Worm (Caenorhabditis elegans) whole organism, L4 larva: ENCODE measurements around the gene K10B3.5.

ENCODE experiments used
- R02D3.7 ChIP-seq: fragments of 150-350 bp; sonication (generic microtip); optimal IDR thresholded peaks from 3 replicates; lab custom pipeline; 2014; ENCODE audit warnings: missing biosample characterization, missing genetic modification characterization
- Y105C5A.15 ChIP-seq: fragments of 200-800 bp; sonication (Bioruptor generic); IDR thresholded peaks from 2 replicates; pipeline ENCODE4 v1.3.6; 2022; ENCODE audit warnings: missing genetic modification characterization, missing compliant biosample characterization
- Y5F2A.4 ChIP-seq: fragments of 200-800 bp; sonication (Bioruptor generic); optimal IDR thresholded peaks from 2 replicates; lab custom pipeline; 2018; ENCODE audit warnings: mild to moderate bottlenecking, missing genetic modification characterization, missing compliant biosample characterization
- Y75B8A.6 ChIP-seq: fragments of 200-800 bp; sonication (Bioruptor generic); IDR thresholded peaks from 2 replicates; pipeline ENCODE4 v1.3.6; 2022; ENCODE audit warnings: missing genetic modification reagents, missing genetic modification characterization, missing compliant biosample characterization
- ZK546.5 ChIP-seq, 2 experiments: sonication (generic microtip); optimal IDR thresholded peaks; 2 replicates each; lab custom pipeline; 2017; ENCODE audit warnings: missing biosample characterization in 2 of 2, missing genetic modification characterization in 2 of 2
- aha-1 ChIP-seq: fragments of 150-350 bp; peaks from one replicate; lab custom pipeline; 2014; ENCODE audit warnings: missing biosample characterization, missing genetic modification characterization
- ceh-44 ChIP-seq: fragments of 200-800 bp; sonication (Bioruptor generic); IDR thresholded peaks from 2 replicates; pipeline ENCODE4 v1.3.6; 2022; ENCODE audit warnings: missing genetic modification reagents, missing genetic modification characterization, missing compliant biosample characterization
- ceh-62 ChIP-seq: sonication (generic microtip); optimal IDR thresholded peaks from 2 replicates; lab custom pipeline; 2017; ENCODE audit warnings: missing biosample characterization, missing genetic modification characterization
- ceh-82 ChIP-seq: sonication (generic microtip); optimal IDR thresholded peaks from 2 replicates; lab custom pipeline; 2017; ENCODE audit warnings: missing biosample characterization, missing genetic modification characterization
- cey-2 ChIP-seq: sonication (generic microtip); optimal IDR thresholded peaks from 3 replicates; lab custom pipeline; 2017; ENCODE audit warnings: missing genetic modification characterization, mild to moderate bottlenecking, missing compliant biosample characterization, antibody characterized with exemption, borderline replicate concordance; ENCODE audit not compliant: insufficient read depth
- ctbp-1 ChIP-seq: fragments of 200-800 bp; sonication (Bioruptor generic); IDR thresholded peaks from 2 replicates; pipeline ENCODE4 v1.3.6; 2022; ENCODE audit warnings: missing genetic modification reagents, missing genetic modification characterization, missing compliant biosample characterization
- daf-16 ChIP-seq, 3 experiments: sonication (generic microtip); optimal IDR thresholded peaks; 2 replicates each; lab custom pipeline; 2016 to 2017; ENCODE audit warnings: missing genetic modification characterization in 3 of 3, missing genetic modification reagents in 3 of 3, mild to moderate bottlenecking in 2 of 3, missing compliant biosample characterization in 2 of 3, missing biosample characterization in 1 of 3, moderate library complexity in 1 of 3
- dmd-8 ChIP-seq: fragments of 200-800 bp; sonication (Bioruptor generic); IDR thresholded peaks from 2 replicates; pipeline ENCODE4 v1.3.6; 2022; ENCODE audit warnings: missing genetic modification characterization, missing compliant biosample characterization
- dmd-9 ChIP-seq: fragments of 200-800 bp; sonication (Bioruptor generic); IDR thresholded peaks from 2 replicates; pipeline ENCODE4 v1.3.6; 2022; ENCODE audit warnings: missing genetic modification reagents, missing genetic modification characterization, missing compliant biosample characterization
- duxl-1 ChIP-seq: sonication (generic microtip); optimal IDR thresholded peaks from 2 replicates; lab custom pipeline; 2016; ENCODE audit warnings: mild to moderate bottlenecking, missing genetic modification characterization, moderate library complexity, missing compliant biosample characterization; ENCODE audit not compliant: poor library complexity
- egl-27 ChIP-seq: sonication (generic microtip); optimal IDR thresholded peaks from 3 replicates; lab custom pipeline; 2017; ENCODE audit warnings: missing biosample characterization, missing genetic modification reagents, missing genetic modification characterization
- egl-43 ChIP-seq: fragments of 200-800 bp; sonication (Bioruptor generic); IDR thresholded peaks from 2 replicates; pipeline ENCODE4 v1.3.6; 2022; ENCODE audit warnings: missing genetic modification reagents, missing genetic modification characterization, missing compliant biosample characterization
- fos-1 ChIP-seq: fragments of 150-350 bp; optimal IDR thresholded peaks from 2 replicates; lab custom pipeline; 2014; ENCODE audit warnings: missing biosample characterization, missing genetic modification characterization
- hif-1 ChIP-seq, 2 experiments: sonication (generic microtip); optimal IDR thresholded peaks; 2 replicates each; lab custom pipeline; 2016 to 2017; ENCODE audit warnings: missing compliant biosample characterization in 2 of 2, missing genetic modification characterization in 2 of 2, missing genetic modification reagents in 2 of 2, missing genotype in 2 of 2, mild to moderate bottlenecking in 1 of 2
- hlh-11 ChIP-seq: fragments of 200-800 bp; sonication (Bioruptor generic); optimal IDR thresholded peaks from 2 replicates; lab custom pipeline; 2018; ENCODE audit warnings: mild to moderate bottlenecking, missing genetic modification characterization, missing compliant biosample characterization
- hlh-30 ChIP-seq: sonication (generic microtip); optimal IDR thresholded peaks from 2 replicates; lab custom pipeline; 2017; ENCODE audit warnings: antibody characterized with exemption, mild to moderate bottlenecking, missing genetic modification characterization, missing compliant biosample characterization; ENCODE audit not compliant: insufficient read depth
- jun-1 ChIP-seq: fragments of 150-350 bp; optimal IDR thresholded peaks from 2 replicates; lab custom pipeline; 2014; ENCODE audit warnings: missing biosample characterization, missing genetic modification reagents, missing genetic modification characterization
- lim-7 ChIP-seq: fragments of 200-800 bp; sonication (Bioruptor generic); IDR thresholded peaks from 2 replicates; pipeline ENCODE4 v1.3.6; 2022; ENCODE audit warnings: missing genetic modification characterization, missing compliant biosample characterization
- lin-13 ChIP-seq: fragments of 150-350 bp; optimal IDR thresholded peaks from 2 replicates; lab custom pipeline; 2014; ENCODE audit warnings: missing biosample characterization, missing genetic modification reagents, missing genetic modification characterization
- lin-29 ChIP-seq: fragments of 200-800 bp; sonication (Bioruptor generic); IDR thresholded peaks from 2 replicates; pipeline ENCODE4 v1.3.6; 2022; ENCODE audit warnings: missing genetic modification reagents, missing genetic modification characterization, missing compliant biosample characterization
- lin-39 ChIP-seq: fragments of 150-350 bp; optimal IDR thresholded peaks from 2 replicates; lab custom pipeline; 2014; ENCODE audit warnings: missing biosample characterization, missing genetic modification reagents, missing genetic modification characterization
- lsy-2 ChIP-seq, 2 experiments: fragments of 150-350 bp in 1 of 2; sonication (generic microtip) in 1 of 2; optimal IDR thresholded peaks; 2 replicates each; lab custom pipeline; 2014 to 2017; ENCODE audit warnings: missing biosample characterization in 2 of 2, missing genetic modification characterization in 2 of 2
- madf-5 ChIP-seq, 2 experiments: fragments of 200-800 bp; sonication (Bioruptor generic); IDR thresholded peaks; 2 replicates each; pipeline ENCODE4 v1.3.6; 2022; ENCODE audit warnings: missing compliant biosample characterization in 2 of 2, missing genetic modification characterization in 2 of 2
- madf-9 ChIP-seq: fragments of 200-800 bp; sonication (Bioruptor generic); conservative IDR thresholded peaks from 2 replicates; pipeline ENCODE4 v1.3.6; 2022; ENCODE audit warnings: missing genetic modification reagents, missing genetic modification characterization, missing compliant biosample characterization
- mep-1 ChIP-seq: fragments of 150-350 bp; sonication (generic microtip); optimal IDR thresholded peaks from 3 replicates; lab custom pipeline; 2014; ENCODE audit warnings: missing biosample characterization, missing genetic modification characterization
- nhr-10 ChIP-seq: fragments of 150-350 bp; optimal IDR thresholded peaks from 2 replicates; lab custom pipeline; 2014; ENCODE audit warnings: missing biosample characterization, missing genetic modification characterization
- nhr-102 ChIP-seq: sonication (generic microtip); optimal IDR thresholded peaks from 2 replicates; lab custom pipeline; 2016; ENCODE audit warnings: mild to moderate bottlenecking, missing genetic modification characterization, moderate library complexity, missing compliant biosample characterization
- nhr-111 ChIP-seq: fragments of 200-800 bp; sonication (Bioruptor generic); optimal IDR thresholded peaks from 2 replicates; lab custom pipeline; 2018; ENCODE audit warnings: mild to moderate bottlenecking, missing genetic modification characterization, missing compliant biosample characterization
- nhr-41 ChIP-seq: fragments of 200-800 bp; sonication (Bioruptor generic); IDR thresholded peaks from 2 replicates; pipeline ENCODE4 v1.3.6; 2022; ENCODE audit warnings: missing genetic modification reagents, missing genetic modification characterization, missing compliant biosample characterization
- nhr-6 ChIP-seq: fragments of 150-350 bp; optimal IDR thresholded peaks from 2 replicates; lab custom pipeline; 2014; ENCODE audit warnings: missing biosample characterization, missing genetic modification characterization
- rbr-2 ChIP-seq: sonication (generic microtip); optimal IDR thresholded peaks from 2 replicates; lab custom pipeline; 2016; ENCODE audit warnings: missing genotype, missing genetic modification characterization, missing compliant biosample characterization
- set-16 ChIP-seq: fragments of 200-800 bp; sonication (Bioruptor generic); IDR thresholded peaks from 2 replicates; pipeline ENCODE4 v1.3.6; 2022; ENCODE audit warnings: missing genetic modification reagents, missing genetic modification characterization, missing compliant biosample characterization
- snpc-1.2 ChIP-seq: fragments of 200-800 bp; sonication (Bioruptor generic); IDR thresholded peaks from 2 replicates; pipeline ENCODE4 v1.3.6; 2022; ENCODE audit warnings: missing genetic modification reagents, missing genetic modification characterization, missing compliant biosample characterization
- spr-1 ChIP-seq: sonication (generic microtip); optimal IDR thresholded peaks from 2 replicates; lab custom pipeline; 2016; ENCODE audit warnings: mild to moderate bottlenecking, missing genetic modification characterization, missing compliant biosample characterization
- spr-3 ChIP-seq: fragments of 200-800 bp; sonication (Bioruptor generic); optimal IDR thresholded peaks from 2 replicates; lab custom pipeline; 2018; ENCODE audit warnings: mild to moderate bottlenecking, missing genetic modification characterization, missing compliant biosample characterization
- unc-130 ChIP-seq: sonication (generic microtip); optimal IDR thresholded peaks from 2 replicates; lab custom pipeline; 2016; ENCODE audit warnings: missing genetic modification reagents, missing genetic modification characterization, missing compliant biosample characterization
- unc-62 ChIP-seq, 3 experiments: fragments of 150-350 bp in 1 of 3; sonication (generic microtip); optimal IDR thresholded peaks in 2 of 3; peaks in 1 of 3; 1 replicate in 1 of 3; 2 replicates in 2 of 3; lab custom pipeline; 2014 to 2017; ENCODE audit warnings: missing biosample characterization in 3 of 3, missing genetic modification characterization in 3 of 3, missing genetic modification reagents in 3 of 3, missing genotype in 1 of 3
- vab-7 ChIP-seq: fragments of 200-800 bp; sonication (Bioruptor generic); IDR thresholded peaks from 2 replicates; pipeline ENCODE4 v1.3.6; 2022; ENCODE audit warnings: missing genetic modification reagents, missing genetic modification characterization, missing compliant biosample characterization
- zag-1 ChIP-seq: fragments of 150-350 bp; optimal IDR thresholded peaks from 2 replicates; lab custom pipeline; 2014; ENCODE audit warnings: missing biosample characterization, missing genetic modification characterization
- zfp-2 ChIP-seq: sonication (generic microtip); optimal IDR thresholded peaks from 2 replicates; lab custom pipeline; 2016; ENCODE audit warnings: mild to moderate bottlenecking, missing genetic modification characterization, missing compliant biosample characterization

Gene K10B3.5

ce11 chrX:3117204-3117603, 10.9 kb upstream of the K10B3.5 start (continued):
- TF ChIP-seq madf-5 (GFP tag; IDR thresholded peaks at IDR 0.05; lab: Robert Waterston, UW) (no peak), daf-16 (GFP tag; optimal IDR thresholded peaks at IDR 0.05; lab: Kevin White, UChicago) (peak in 1 of 2 experiments; percentile 48), daf-16 (tag; optimal IDR thresholded peaks at IDR 0.05; lab: Kevin White, UChicago) (peak; percentile 100), hlh-11 (tag; lab: Kevin White, UChicago) (peak; percentile 77), egl-27 (tag; lab: Kevin White, UChicago) (no peak), dmd-8 (GFP tag; lab: Robert Waterston, UW) (no peak), lim-7 (GFP tag; lab: Robert Waterston, UW) (no peak), vab-7 (GFP tag; lab: Robert Waterston, UW) (no peak), madf-9 (GFP tag; lab: Robert Waterston, UW) (no peak), hlh-30 (tag; lab: Kevin White, UChicago) (peak; percentile 13), spr-1 (tag; lab: Kevin White, UChicago) (no peak), nhr-10 (tag; lab: Kevin White, UChicago) (no peak)

ce11 chrX:3116033-3116876, 10.0 kb upstream of the K10B3.5 start, which contains the start of gene mai-1:
TSS of gene mai-1 (minus strand) at chrX:3116589.
- TF ChIP-seq zag-1 (tag; lab: Kevin White, UChicago) (no peak), egl-27 (tag; lab: Kevin White, UChicago) (no peak), lin-29 (GFP tag; lab: Robert Waterston, UW) (no peak), duxl-1 (tag; lab: Kevin White, UChicago) (no peak), lin-13 (no peak), nhr-102 (tag; lab: Kevin White, UChicago) (no peak), rbr-2 (peak; percentile 59), dmd-9 (GFP tag; lab: Robert Waterston, UW) (no peak), set-16 (GFP tag; lab: Robert Waterston, UW) (peak; percentile 89), hlh-30 (tag; lab: Kevin White, UChicago) (no peak), ZK546.5 (tag; optimal IDR thresholded peaks at IDR 0.05; lab: Kevin White, UChicago) (no peak), nhr-6 (no peak), daf-16 (GFP tag; optimal IDR thresholded peaks at IDR 0.05; lab: Kevin White, UChicago) (peak in 1 of 2 experiments; percentile 0), daf-16 (tag; optimal IDR thresholded peaks at IDR 0.05; lab: Kevin White, UChicago) (peak; percentile 79), snpc-1.2 (GFP tag; lab: Robert Waterston, UW) (peak; percentile 42; the same call in 1 of the 2 replicates), lsy-2 (tag; optimal IDR thresholded peaks at IDR 0.05; lab: Kevin White, UChicago) (peak; percentile 7 to 24), hif-1 (tag; optimal IDR thresholded peaks at IDR 0.05; lab: Kevin White, UChicago) (peak; percentile 95 to 100), fos-1 (tag; lab: Kevin White, UChicago) (no peak), ceh-62 (tag; lab: Kevin White, UChicago) (no peak), lin-39 (tag; lab: Kevin White, UChicago) (no peak), R02D3.7 (no peak), aha-1 (tag; lab: Kevin White, UChicago) (peak; percentile 100), ctbp-1 (GFP tag; lab: Robert Waterston, UW) (peak; percentile 78), nhr-111 (no peak), egl-43 (GFP tag; lab: Robert Waterston, UW) (peak; percentile 81), Y105C5A.15 (no peak), ceh-82 (tag; lab: Kevin White, UChicago) (no peak), unc-62 (GFP tag; optimal IDR thresholded peaks at IDR 0.05 in 1 of 2; lab: Kevin White, UChicago) (peak in 1 of 2 experiments; percentile 79), unc-62 (tag; optimal IDR thresholded peaks at IDR 0.05; lab: Kevin White, UChicago) (no peak), Y5F2A.4 (GFP tag; lab: Kevin White, UChicago) (no peak), jun-1 (no peak), cey-2 (tag; lab: Kevin White, UChicago) (no peak), Y75B8A.6 (0 out of 2 replicates have a peak, but pooled peaks have one; percentile 40), spr-3 (GFP tag; lab: Kevin White, UChicago) (peak; percentile 37), ceh-44 (GFP tag; lab: Robert Waterston, UW) (no peak), zfp-2 (tag; lab: Kevin White, UChicago) (no peak), unc-130 (GFP tag; lab: Kevin White, UChicago) (no peak), nhr-41 (GFP tag; lab: Robert Waterston, UW) (no peak), mep-1 (tag; lab: Kevin White, UChicago) (peak; percentile 15)
